Worm (Caenorhabditis elegans): Measurements from ENCODE around the gene rad-54.B.

DNA sequence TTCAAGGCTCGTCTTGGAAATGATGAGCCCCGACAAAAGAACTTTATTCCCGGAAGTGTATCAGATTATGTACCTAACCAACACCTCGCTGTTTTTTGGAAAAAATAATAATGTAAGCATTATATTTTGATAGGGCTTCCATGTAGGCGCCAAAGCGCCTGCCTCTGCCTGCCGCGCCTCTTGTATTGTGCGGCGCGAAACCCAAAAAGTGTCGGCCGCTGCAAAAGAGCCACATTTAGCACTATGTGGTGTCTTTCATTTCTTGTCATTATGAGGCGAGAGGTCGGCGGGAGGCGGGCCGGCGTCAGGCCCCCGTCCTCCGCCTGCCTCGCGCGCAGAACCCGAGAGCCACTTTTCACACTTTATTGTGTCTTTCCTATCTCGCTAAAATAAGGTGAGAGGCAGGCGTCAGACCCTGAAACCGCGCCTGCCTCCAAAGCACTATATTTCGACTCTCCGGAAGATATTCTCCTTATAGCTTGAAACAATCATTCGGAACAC is 24.5 kb upstream of the rad-54.B start:
- TF ChIP-seq nfya-1 (tag; optimal IDR thresholded peaks at IDR 0.05; ENCODE audit: borderline replicate concordance, insufficient read depth) = no peak
- TF ChIP-seq hrde-1 (tag; optimal IDR thresholded peaks at IDR 0.05; ENCODE audit: borderline replicate concordance) = no peak
- TF ChIP-seq C17E4.6 (GFP tag; IDR thresholded peaks at IDR 0.05) = no peak
- TF ChIP-seq F10E7.11 (tag; optimal IDR thresholded peaks at IDR 0.05) = no peak
- no peak for TF ChIP-seq ceh-58 (GFP tag; IDR thresholded peaks at IDR 0.05)
- TF ChIP-seq B0336.3 (GFP tag; IDR thresholded peaks at IDR 0.05) = no peak
- TF ChIP-seq snpc-4 (GFP tag; optimal IDR thresholded peaks at IDR 0.05) = no peak
- peak in 1 of 4 experiments; percentile 81 for TF ChIP-seq snpc-4 (tag; optimal IDR thresholded peaks at IDR 0.05)
- no peak for TF ChIP-seq pha-4 (tag; optimal IDR thresholded peaks at IDR 0.05)
- TF ChIP-seq ztf-26 (tag; optimal IDR thresholded peaks at IDR 0.05) = no peak
- TF ChIP-seq cebp-1 (GFP tag; IDR thresholded peaks at IDR 0.05) = no peak
- TF ChIP-seq cebp-1 (tag; optimal IDR thresholded peaks at IDR 0.05) = no peak
